Fruit fly (Drosophila melanogaster) whole organism, prepupa: ENCODE data around the gene Ir94f.

Experiments used
- CG4318 ChIP-seq: fragments of 200-800 bp; sonication (Bioruptor generic); optimal IDR thresholded peaks from 3 replicates; lab custom pipeline; 2017; ENCODE audit warnings: missing biosample characterization, mild to moderate bottlenecking, missing genetic modification characterization
- CG6854 ChIP-seq: fragments of 200-800 bp; sonication (Bioruptor generic); optimal IDR thresholded peaks from 2 replicates; lab custom pipeline; 2017; ENCODE audit warnings: missing biosample characterization, mild to moderate bottlenecking, missing genetic modification characterization
- CG8119 ChIP-seq: fragments of 200-800 bp; sonication (Bioruptor generic); IDR thresholded peaks from 3 replicates; pipeline ENCODE4 v1.3.6; 2022; ENCODE audit warnings: missing biosample characterization, missing genetic modification characterization
- Eip93F ChIP-seq: fragments of 200-800 bp; sonication (Bioruptor generic); optimal IDR thresholded peaks from 2 replicates; lab custom pipeline; 2016; ENCODE audit warnings: missing biosample characterization, mild to moderate bottlenecking, missing genetic modification characterization
- eg ChIP-seq: fragments of 200-800 bp; sonication (Bioruptor generic); IDR thresholded peaks from 3 replicates; pipeline ENCODE4 v1.3.6; 2022; ENCODE audit warnings: missing biosample characterization, missing genetic modification characterization
- ss ChIP-seq, 2 experiments: fragments of 200-800 bp; sonication (Bioruptor generic); optimal IDR thresholded peaks; 2 replicates in 1 of 2; 3 replicates in 1 of 2; lab custom pipeline; 2017 to 2018; ENCODE audit warnings: mild to moderate bottlenecking in 2 of 2, missing biosample characterization in 2 of 2, missing genetic modification characterization in 2 of 2, moderate library complexity in 1 of 2

DNA sequence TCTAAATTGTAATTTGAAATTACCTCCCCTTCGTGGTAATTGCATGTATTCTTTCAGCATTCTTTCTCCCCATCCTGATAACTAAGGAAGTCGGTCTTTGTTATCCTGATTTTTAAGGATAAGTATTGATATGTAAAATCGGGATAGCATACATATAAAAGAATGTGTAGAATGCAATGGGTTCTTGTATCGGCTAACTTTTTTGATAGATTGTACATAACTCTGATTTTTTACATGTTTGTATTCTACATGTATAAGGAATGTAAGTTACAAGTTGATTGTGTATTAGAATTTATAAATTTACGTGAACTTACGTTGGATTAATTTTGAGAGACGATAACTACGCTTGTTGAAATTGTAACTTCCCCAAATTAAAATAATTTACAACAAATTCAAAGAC, 40.6 kb downstream of the Ir94f start:
- TF ChIP-seq CG4318 (no peak), eg (GFP tag; lab: Robert Waterston, UW) (no peak), Eip93F (GFP tag; lab: Kevin White, UChicago) (no peak), CG8119 (GFP tag; lab: Robert Waterston, UW) (no peak), ss (GFP tag; optimal IDR thresholded peaks at IDR 0.05; lab: Kevin White, UChicago) (no peak), CG6854 (GFP tag; lab: Kevin White, UChicago) (no peak)
